Worm (Caenorhabditis elegans) whole organism, early embryonic: ENCODE results near the gene T23E7.6.

ENCODE experiments used
- B0310.2 ChIP-seq: sonication (generic microtip); optimal IDR thresholded peaks from 2 replicates; lab custom pipeline; 2016; ENCODE audit warnings: mild to moderate bottlenecking, missing genetic modification characterization, missing compliant biosample characterization
- ama-1 ChIP-seq: fragments of 150-350 bp; optimal IDR thresholded peaks from 2 replicates; lab custom pipeline; 2014
- ceh-36 ChIP-seq: sonication (generic microtip); optimal IDR thresholded peaks from 2 replicates; lab custom pipeline; 2016; ENCODE audit warnings: missing genetic modification characterization, inconsistent platforms, missing compliant biosample characterization
- hmbx-1 ChIP-seq: sonication (generic microtip); optimal IDR thresholded peaks from 2 replicates; lab custom pipeline; 2016; ENCODE audit warnings: mild to moderate bottlenecking, missing genetic modification characterization, missing compliant biosample characterization
- hmg-4 ChIP-seq: fragments of 200-800 bp; sonication (Bioruptor generic); optimal IDR thresholded peaks from 2 replicates; lab custom pipeline; 2018; ENCODE audit warnings: mild to moderate bottlenecking, missing genetic modification characterization, missing compliant biosample characterization
- hnd-1 ChIP-seq: sonication (generic microtip); optimal IDR thresholded peaks from 2 replicates; lab custom pipeline; 2016; ENCODE audit warnings: missing genetic modification characterization, missing compliant biosample characterization
- tbx-37 ChIP-seq: fragments of 200-800 bp; sonication (Bioruptor generic); conservative IDR thresholded peaks from 2 replicates; pipeline ENCODE4 v1.3.6; 2022; ENCODE audit warnings: missing genetic modification reagents, missing genetic modification characterization, missing compliant biosample characterization

ce11 chrX:17662146-17662545 is 22.5 kb downstream of the T23E7.6 start, which contains the start of gene nlp-6:
- TF ChIP-seq hnd-1 (no peak), ama-1 (lab: Kevin White, UChicago) (no peak), hmbx-1 (tag; lab: Kevin White, UChicago) (no peak), ceh-36 (tag; lab: Kevin White, UChicago) (no peak), hmg-4 (GFP tag; lab: Kevin White, UChicago) (no peak), B0310.2 (tag; lab: Kevin White, UChicago) (no peak), tbx-37 (GFP tag; lab: Robert Waterston, UW) (no peak)
